Fruit fly (Drosophila melanogaster) whole organism, pupa: Measurements from ENCODE around the gene CG33489.
A peak's percentile ranks its signal among the peaks of the same experiment; 100 is the strongest.

Source experiments
- CG10348 ChIP-seq: fragments of 200-800 bp; sonication (Bioruptor generic); IDR thresholded peaks from 2 replicates; pipeline ENCODE4 v1.3.6; 2022; ENCODE audit warnings: missing biosample characterization, missing genetic modification characterization
- CG12605 ChIP-seq: fragments of 200-800 bp; sonication (Bioruptor generic); IDR thresholded peaks from 2 replicates; pipeline ENCODE4 v1.3.6; 2022; ENCODE audit warnings: missing biosample characterization, missing genetic modification characterization
- CG13204 ChIP-seq: fragments of 200-800 bp; sonication (Bioruptor generic); optimal IDR thresholded peaks from 2 replicates; lab custom pipeline; 2018; ENCODE audit warnings: missing biosample characterization, mild to moderate bottlenecking, missing genetic modification characterization, moderate library complexity
- CG14655 ChIP-seq: fragments of 200-800 bp; sonication (Bioruptor generic); optimal IDR thresholded peaks from 3 replicates; lab custom pipeline; 2017; ENCODE audit warnings: mild to moderate bottlenecking, missing biosample characterization, missing genetic modification reagents, missing genetic modification characterization
- CG15710 ChIP-seq: fragments of 200-800 bp; sonication (Bioruptor generic); optimal IDR thresholded peaks from 2 replicates; lab custom pipeline; 2018; ENCODE audit warnings: missing biosample characterization, mild to moderate bottlenecking, missing genetic modification characterization, moderate library complexity
- CG17806 ChIP-seq: fragments of 200-800 bp; sonication (Bioruptor generic); optimal IDR thresholded peaks from 2 replicates; lab custom pipeline; 2018; ENCODE audit warnings: missing biosample characterization, mild to moderate bottlenecking, missing genetic modification characterization, moderate library complexity
- CG32121 ChIP-seq: fragments of 200-800 bp; sonication (Bioruptor generic); IDR thresholded peaks from 2 replicates; pipeline ENCODE4 v1.3.6; 2022; ENCODE audit warnings: missing biosample characterization, missing genetic modification characterization
- CG34367 ChIP-seq: fragments of 200-800 bp; sonication (Bioruptor generic); optimal IDR thresholded peaks from 2 replicates; lab custom pipeline; 2018; ENCODE audit warnings: missing biosample characterization, mild to moderate bottlenecking, missing genetic modification characterization
- CG4496 ChIP-seq: fragments of 200-800 bp; sonication (Bioruptor generic); IDR thresholded peaks from 3 replicates; pipeline ENCODE4 v1.3.6; 2022; ENCODE audit warnings: missing biosample characterization, missing genetic modification characterization
- CG8159 ChIP-seq: fragments of 200-800 bp; sonication (Bioruptor generic); optimal IDR thresholded peaks from 3 replicates; lab custom pipeline; 2018; ENCODE audit warnings: missing biosample characterization, mild to moderate bottlenecking, missing genetic modification characterization, moderate library complexity
- CG8301 ChIP-seq: fragments of 200-800 bp; sonication (Bioruptor generic); optimal IDR thresholded peaks from 2 replicates; lab custom pipeline; 2018; ENCODE audit warnings: missing biosample characterization, mild to moderate bottlenecking, missing genetic modification characterization
- CG9948 ChIP-seq: fragments of 200-800 bp; sonication (Bioruptor generic); optimal IDR thresholded peaks from 2 replicates; lab custom pipeline; 2018; ENCODE audit warnings: missing biosample characterization, mild to moderate bottlenecking, missing genetic modification characterization, moderate library complexity
- D1 ChIP-seq: fragments of 200-800 bp; sonication (Bioruptor generic); optimal IDR thresholded peaks from 2 replicates; lab custom pipeline; 2018; ENCODE audit warnings: missing biosample characterization, mild to moderate bottlenecking, missing genetic modification characterization, moderate library complexity
- EcR ChIP-seq: fragments of 200-800 bp; sonication (Bioruptor generic); optimal IDR thresholded peaks from 3 replicates; lab custom pipeline; 2019; ENCODE audit warnings: missing biosample characterization, missing genetic modification characterization, mild to moderate bottlenecking, moderate library complexity, missing genetic modification reagents
- Ets98B ChIP-seq: fragments of 200-800 bp; sonication (Bioruptor generic); IDR thresholded peaks from 2 replicates; pipeline ENCODE4 v1.3.6; 2022; ENCODE audit warnings: missing biosample characterization, missing genetic modification characterization
- Pif1A ChIP-seq: fragments of 200-800 bp; sonication (Bioruptor generic); optimal IDR thresholded peaks from 3 replicates; lab custom pipeline; 2016; ENCODE audit warnings: missing biosample characterization, missing genetic modification characterization
- Pif1B ChIP-seq: fragments of 200-800 bp; sonication (Bioruptor generic); optimal IDR thresholded peaks from 3 replicates; lab custom pipeline; 2016; ENCODE audit warnings: missing biosample characterization, missing genetic modification characterization
- Snoo ChIP-seq: fragments of 200-800 bp; sonication (Bioruptor generic); optimal IDR thresholded peaks from 3 replicates; lab custom pipeline; 2017; ENCODE audit warnings: missing biosample characterization, mild to moderate bottlenecking, missing genetic modification characterization, inconsistent platforms
- fd96Ca ChIP-seq: fragments of 200-800 bp; sonication (Bioruptor generic); IDR thresholded peaks from 3 replicates; pipeline ENCODE4 v1.3.6; 2022; ENCODE audit warnings: missing biosample characterization, missing genetic modification characterization
- gl ChIP-seq: fragments of 200-800 bp; sonication (Bioruptor generic); optimal IDR thresholded peaks from 2 replicates; lab custom pipeline; 2018; ENCODE audit warnings: missing biosample characterization, mild to moderate bottlenecking, missing genetic modification characterization
- rn ChIP-seq: fragments of 200-800 bp; sonication (Bioruptor generic); IDR thresholded peaks from 2 replicates; pipeline ENCODE4 v1.3.6; 2022; ENCODE audit warnings: missing biosample characterization, missing genetic modification characterization

CG33489 gene

DNA sequence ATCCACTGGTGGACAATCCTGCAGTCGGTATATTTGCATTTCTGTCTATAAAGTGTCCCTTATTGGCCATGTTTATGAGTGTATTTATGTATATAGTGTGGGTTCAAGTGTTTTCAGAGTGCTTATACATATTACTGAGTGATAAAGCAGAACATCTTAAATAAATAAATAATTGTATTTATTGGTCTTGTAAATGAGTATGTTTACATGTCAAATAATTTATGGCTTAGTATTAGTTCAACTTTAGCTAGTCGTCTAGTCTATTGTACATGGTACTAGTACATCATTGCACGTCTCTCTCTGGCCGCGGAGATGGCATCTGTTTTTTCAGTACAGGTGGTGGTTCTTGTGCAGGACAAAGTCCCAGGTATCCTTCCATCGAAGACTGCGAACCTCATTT, 7.1 kb upstream of the CG33489 start, which contains the start of gene CG32086:
TSS of gene CG32086 (minus strand) at position 101 of the 400 bp plus-strand sequence.
- TF ChIP-seq Pif1B (GFP tag; lab: Kevin White, UChicago) (no peak), CG32121 (GFP tag; lab: Robert Waterston, UW) (no peak), Pif1A (no peak), CG17806 (no peak), D1 (no peak), CG8159 (tag; lab: Kevin White, UChicago) (no peak), EcR (GFP tag; lab: Kevin White, UChicago) (no peak), CG34367 (tag; lab: Kevin White, UChicago) (no peak), CG8301 (tag; lab: Kevin White, UChicago) (no peak), gl (tag; lab: Kevin White, UChicago) (no peak), CG12605 (no peak), Snoo (tag; lab: Kevin White, UChicago) (no peak), CG13204 (GFP tag; lab: Kevin White, UChicago) (no peak), Ets98B (GFP tag; lab: Robert Waterston, UW) (no peak), rn (GFP tag; lab: Robert Waterston, UW) (no peak), CG15710 (tag; lab: Kevin White, UChicago) (no peak)

- TF ChIP-seq Snoo (tag; lab: Kevin White, UChicago) (no peak), CG32121 (GFP tag; lab: Robert Waterston, UW) (no peak), CG13204 (GFP tag; lab: Kevin White, UChicago) (no peak), gl (tag; lab: Kevin White, UChicago) (no peak), CG10348 (GFP tag; lab: Robert Waterston, UW) (no peak), CG8159 (tag; lab: Kevin White, UChicago) (no peak)
- TF ChIP-seq, all 21 proteins: peak for 0
Measured at dm6 chr3L:11582097-11582496, 5.3 kb upstream of the CG33489 start, which contains the start of gene CG33269. Gene CG33269 (minus strand): TSS chr3L:11582197.

DNA sequence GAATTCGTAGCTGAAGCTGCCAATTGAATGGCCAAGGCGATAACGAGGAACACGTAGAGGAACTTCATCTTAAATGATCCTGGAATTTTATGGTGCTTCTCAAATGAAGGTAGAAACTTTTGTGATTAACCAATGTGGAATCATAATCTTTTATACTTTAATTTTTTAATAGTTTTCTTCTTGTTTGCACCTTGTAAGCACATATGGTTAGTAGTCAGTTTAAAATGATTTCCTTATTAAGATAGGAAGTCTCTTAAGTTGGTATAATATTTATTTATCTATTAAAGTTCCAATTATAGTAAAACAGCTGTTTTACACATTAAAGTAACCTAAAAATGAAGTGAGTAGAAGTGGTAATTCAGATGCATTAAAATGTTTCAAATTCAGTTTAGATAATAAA, 4.1 kb upstream of the CG33489 start, which contains the start of gene CG43391:
TSS of gene CG43391 (minus strand) at position 101 of the 400 bp plus-strand sequence.
- TF ChIP-seq CG13204 (GFP tag; lab: Kevin White, UChicago): no peak
- TF ChIP-seq CG8159 (tag; lab: Kevin White, UChicago): no peak
- TF ChIP-seq gl (tag; lab: Kevin White, UChicago): no peak
- no peak for TF ChIP-seq CG10348 (GFP tag; lab: Robert Waterston, UW)
- TF ChIP-seq Snoo (tag; lab: Kevin White, UChicago): no peak
- TF ChIP-seq CG12605: no peak
- no peak for TF ChIP-seq CG17806
- no peak for TF ChIP-seq EcR (GFP tag; lab: Kevin White, UChicago)
- TF ChIP-seq Pif1B (GFP tag; lab: Kevin White, UChicago): no peak
- TF ChIP-seq Ets98B (GFP tag; lab: Robert Waterston, UW): no peak
- TF ChIP-seq CG9948: no peak

DNA sequence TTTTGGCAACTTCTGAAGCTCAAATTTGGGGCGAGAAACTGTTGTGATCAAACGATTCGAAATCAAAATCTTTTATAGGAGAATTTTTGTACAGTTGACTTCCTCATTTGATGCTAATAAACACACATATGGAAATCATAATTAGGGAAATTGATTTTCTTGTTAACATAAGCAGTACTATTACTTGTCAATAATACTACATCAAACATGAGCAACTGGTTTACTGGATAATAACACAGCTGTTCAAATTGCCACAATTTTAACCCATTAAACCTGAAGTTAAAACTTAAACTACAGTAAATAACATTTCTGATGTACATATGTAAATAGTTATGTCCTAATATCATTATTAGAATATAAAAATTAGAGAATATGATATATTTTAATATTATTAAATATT, 3.1 kb upstream of the CG33489 start, which contains the start of gene CG43390:
TSS of gene CG43390 (minus strand) at position 32 of the 400 bp plus-strand sequence.
- TF ChIP-seq Ets98B (GFP tag; lab: Robert Waterston, UW) (no peak), CG15710 (tag; lab: Kevin White, UChicago) (no peak), CG34367 (tag; lab: Kevin White, UChicago) (no peak), Snoo (tag; lab: Kevin White, UChicago) (no peak), D1 (no peak), CG10348 (GFP tag; lab: Robert Waterston, UW) (no peak), CG32121 (GFP tag; lab: Robert Waterston, UW) (no peak), CG8159 (tag; lab: Kevin White, UChicago) (no peak), CG4496 (GFP tag; lab: Robert Waterston, UW) (no peak), gl (tag; lab: Kevin White, UChicago) (no peak), CG8301 (tag; lab: Kevin White, UChicago) (no peak), Pif1B (GFP tag; lab: Kevin White, UChicago) (no peak), CG13204 (GFP tag; lab: Kevin White, UChicago) (no peak), Pif1A (no peak), fd96Ca (GFP tag; lab: Robert Waterston, UW) (no peak), CG9948 (no peak), CG17806 (no peak)
- TF ChIP-seq, all 21 proteins: peak for 0

- no peak for TF ChIP-seq gl (tag; lab: Kevin White, UChicago)
- TF ChIP-seq D1: peak; percentile 70
- TF ChIP-seq CG9948: no peak
Measured at dm6 chr3L:11578847-11579246, 2.0 kb upstream of the CG33489 start.

- no peak for TF ChIP-seq CG10348 (GFP tag; lab: Robert Waterston, UW)
- no peak for TF ChIP-seq CG8301 (tag; lab: Kevin White, UChicago)
- TF ChIP-seq Pif1B (GFP tag; lab: Kevin White, UChicago): no peak
- no peak for TF ChIP-seq CG34367 (tag; lab: Kevin White, UChicago)
- TF ChIP-seq fd96Ca (GFP tag; lab: Robert Waterston, UW): no peak
- TF ChIP-seq Ets98B (GFP tag; lab: Robert Waterston, UW): no peak
Measured at dm6 chr3L:11578211-11578673, 1.4 kb upstream of the CG33489 start, which contains the start of gene CG33270. Gene CG33270 (minus strand): TSS chr3L:11578623.

dm6 chr3L:11577395-11577794, 551 bp upstream of the CG33489 start, which contains the start of gene CG33271:
Gene CG33271 (minus strand): TSS chr3L:11577495.
- TF ChIP-seq CG32121 (GFP tag; lab: Robert Waterston, UW) (no peak), D1 (no peak), CG4496 (GFP tag; lab: Robert Waterston, UW) (no peak), rn (GFP tag; lab: Robert Waterston, UW) (no peak), CG9948 (no peak), CG17806 (no peak), CG34367 (tag; lab: Kevin White, UChicago) (no peak), gl (tag; lab: Kevin White, UChicago) (no peak), CG10348 (GFP tag; lab: Robert Waterston, UW) (no peak), CG13204 (GFP tag; lab: Kevin White, UChicago) (no peak), Ets98B (GFP tag; lab: Robert Waterston, UW) (no peak), CG8159 (tag; lab: Kevin White, UChicago) (no peak), CG15710 (tag; lab: Kevin White, UChicago) (no peak), CG12605 (no peak), Pif1A (no peak), Snoo (tag; lab: Kevin White, UChicago) (no peak), CG14655 (no peak), EcR (GFP tag; lab: Kevin White, UChicago) (no peak)
